Fruit fly (Drosophila melanogaster): ENCODE results near the gene CG11786.

Gene CG11786

dm6 chr3R:25069569-25069968, 23.4 kb downstream of the CG11786 start, which contains the start of the genes Stt3B and CG11839 (continued):
- TF ChIP-seq jigr1 (GFP tag; IDR thresholded peaks at IDR 0.05) (no peak), chn (GFP tag; optimal IDR thresholded peaks at IDR 0.05) (peak; percentile 75), CG10366 (GFP tag; IDR thresholded peaks at IDR 0.05) (no peak), Ets65A (GFP tag) (peak; percentile 97), wek (GFP tag; optimal IDR thresholded peaks at IDR 0.05) (no peak), CG1647 (GFP tag; optimal IDR thresholded peaks at IDR 0.05) (peak; percentile 76), Side (GFP tag; optimal IDR thresholded peaks at IDR 0.05) (peak; percentile 72), Poxn (GFP tag; IDR thresholded peaks at IDR 0.05) (no peak), fru (optimal IDR thresholded peaks at IDR 0.05) (no peak), repo (GFP tag; optimal IDR thresholded peaks at IDR 0.05) (peak; percentile 49), h (optimal IDR thresholded peaks at IDR 0.05) (no peak), sqz (GFP tag; optimal IDR thresholded peaks at IDR 0.05) (no peak), Xbp1 (GFP tag; optimal IDR thresholded peaks at IDR 0.05) (peak; percentile 95), prd (optimal IDR thresholded peaks at IDR 0.05) (no peak), prd (GFP tag; IDR thresholded peaks at IDR 0.05) (peak; percentile 79), cas (GFP tag; IDR thresholded peaks at IDR 0.05) (peak; percentile 10; the same call in 1 of the 2 replicates), ase (GFP tag; IDR thresholded peaks at IDR 0.05) (no peak; the same call in 2 of the 3 replicates), Chrac-16 (GFP tag; optimal IDR thresholded peaks at IDR 0.05) (peak; percentile 75), CG6254 (GFP tag; optimal IDR thresholded peaks at IDR 0.05) (no peak), sd (tag; optimal IDR thresholded peaks at IDR 0.05) (no peak), pros (GFP tag; optimal IDR thresholded peaks at IDR 0.05) (no peak), hkb (optimal IDR thresholded peaks at IDR 0.05) (no peak), hkb (GFP tag; IDR thresholded peaks at IDR 0.05) (peak; percentile 67), CG17328 (GFP tag; IDR thresholded peaks at IDR 0.05) (peak; percentile 56; the same call in 1 of the 2 replicates), HmgD (GFP tag; optimal IDR thresholded peaks at IDR 0.05) (peak; percentile 85), cad (GFP tag; optimal IDR thresholded peaks at IDR 0.05) (no peak), CG1529 (GFP tag; optimal IDR thresholded peaks at IDR 0.05) (no peak), kah (GFP tag; optimal IDR thresholded peaks at IDR 0.05) (no peak), Hr3 (GFP tag; optimal IDR thresholded peaks at IDR 0.05) (peak; percentile 78), abd-A (tag; optimal IDR thresholded peaks at IDR 0.05) (no peak), CG43689 (GFP tag; IDR thresholded peaks at IDR 0.05) (no peak), CG11695 (GFP tag; IDR thresholded peaks at IDR 0.05) (no peak), scrt (GFP tag; optimal IDR thresholded peaks at IDR 0.05) (no peak), CG7556 (GFP tag; optimal IDR thresholded peaks at IDR 0.05) (no peak), CG10565 (GFP tag; optimal IDR thresholded peaks at IDR 0.05) (no peak), salm (tag; optimal IDR thresholded peaks at IDR 0.05) (peak; percentile 3), CG32767 (GFP tag; IDR thresholded peaks at IDR 0.05) (no peak), ranshi (GFP tag; IDR thresholded peaks at IDR 0.05) (no peak), Dp (GFP tag; optimal IDR thresholded peaks at IDR 0.05) (peak; percentile 44), ab (GFP tag; optimal IDR thresholded peaks at IDR 0.05) (no peak), CG7745 (tag; optimal IDR thresholded peaks at IDR 0.05) (peak; percentile 23), Taf1 (GFP tag; IDR thresholded peaks at IDR 0.05) (peak; percentile 65; the same call in 1 of the 2 replicates), lab (GFP tag; optimal IDR thresholded peaks at IDR 0.05) (no peak), HmgZ (tag; optimal IDR thresholded peaks at IDR 0.05) (peak; percentile 89), jumu (GFP tag; optimal IDR thresholded peaks at IDR 0.05) (peak; percentile 82), Myb (GFP tag; optimal IDR thresholded peaks at IDR 0.05) (peak; percentile 73), CG15269 (tag; optimal IDR thresholded peaks at IDR 0.05) (no peak), HLH54F (GFP tag; optimal IDR thresholded peaks at IDR 0.05) (peak; percentile 79), chif (GFP tag; optimal IDR thresholded peaks at IDR 0.05) (peak; percentile 55 to 82), Blimp-1 (GFP tag; optimal IDR thresholded peaks at IDR 0.05) (no peak), CG6791 (GFP tag; IDR thresholded peaks at IDR 0.05; ENCODE audit: partially characterized antibody) (peak; percentile 82), CG2199 (GFP tag; IDR thresholded peaks at IDR 0.05) (0 out of 3 replicates have a peak, but pooled peaks have one; percentile 29), lmd (GFP tag; IDR thresholded peaks at IDR 0.05) (no peak; the same call in 1 of the 2 replicates), dati (GFP tag; IDR thresholded peaks at IDR 0.05) (no peak)

All from whole organism, embryonic.